Worm (Caenorhabditis elegans): ENCODE results near the gene F35B12.10.

DNA sequence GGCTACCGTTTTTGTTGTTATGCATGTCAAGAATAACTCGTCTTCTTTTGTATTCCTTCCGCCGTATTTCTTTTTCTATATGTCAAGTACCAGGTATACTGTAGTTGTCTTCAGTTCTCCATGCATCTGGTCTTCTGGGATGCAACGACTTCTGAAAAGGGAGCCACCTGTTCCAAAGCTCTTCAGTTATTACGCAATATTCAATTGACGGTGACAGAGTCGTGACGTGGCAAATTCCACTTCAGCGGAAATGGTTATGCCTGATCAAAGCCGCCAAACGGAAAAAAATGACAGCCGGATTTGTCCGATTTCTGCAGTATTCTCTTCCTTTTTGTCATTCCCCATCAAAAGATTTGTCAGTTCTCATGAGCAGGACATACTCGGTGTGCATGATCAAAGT, 27.4 kb upstream of the F35B12.10 start:
- TF ChIP-seq tbx-2 (tag; optimal IDR thresholded peaks at IDR 0.05) = no peak
- no peak for TF ChIP-seq ceh-82 (tag; optimal IDR thresholded peaks at IDR 0.05)
- TF ChIP-seq nhr-71 (tag; optimal IDR thresholded peaks at IDR 0.05) = no peak
- TF ChIP-seq efl-1 (optimal IDR thresholded peaks at IDR 0.05) = no peak
- no peak for TF ChIP-seq efl-1 (GFP tag; optimal IDR thresholded peaks at IDR 0.05 in 1 of 2)
- TF ChIP-seq ama-1 (optimal IDR thresholded peaks at IDR 0.05) = no peak
- no peak for TF ChIP-seq lin-13 (GFP tag; optimal IDR thresholded peaks at IDR 0.05)
- TF ChIP-seq fkh-10 (GFP tag; optimal IDR thresholded peaks at IDR 0.05) = no peak
- no peak for TF ChIP-seq dpl-1 (GFP tag; optimal IDR thresholded peaks at IDR 0.05)
- TF ChIP-seq nhr-11 (tag; optimal IDR thresholded peaks at IDR 0.05) = no peak
- TF ChIP-seq zag-1 (tag; optimal IDR thresholded peaks at IDR 0.05) = no peak
- TF ChIP-seq egl-27 (tag; optimal IDR thresholded peaks at IDR 0.05) = no peak
